Worm (Caenorhabditis elegans) whole organism, L3 larva: ENCODE data around the gene C05G5.3.

Source experiments
- R02D3.7 ChIP-seq: fragments of 150-350 bp; optimal IDR thresholded peaks from 2 replicates; lab custom pipeline; 2014; ENCODE audit warnings: missing biosample characterization, missing genetic modification characterization
- ama-1 ChIP-seq: fragments of 150-350 bp; optimal IDR thresholded peaks from 2 replicates; lab custom pipeline; 2018
- ceh-28 ChIP-seq: fragments of 150-350 bp; optimal IDR thresholded peaks from 2 replicates; lab custom pipeline; 2014; ENCODE audit warnings: missing biosample characterization, missing genetic modification reagents, missing genetic modification characterization
- ceh-9 ChIP-seq: sonication (generic microtip); optimal IDR thresholded peaks from 2 replicates; lab custom pipeline; 2018; ENCODE audit warnings: missing biosample characterization, missing genetic modification characterization
- daf-12 ChIP-seq: fragments of 150-350 bp; optimal IDR thresholded peaks from 2 replicates; lab custom pipeline; 2014; ENCODE audit warnings: missing biosample characterization, missing genetic modification reagents, missing genetic modification characterization
- egl-27 ChIP-seq: sonication (generic microtip); optimal IDR thresholded peaks from 4 replicates; lab custom pipeline; 2017; ENCODE audit warnings: missing biosample characterization, missing genetic modification reagents, missing genetic modification characterization
- egl-5 ChIP-seq: fragments of 150-350 bp; optimal IDR thresholded peaks from 2 replicates; lab custom pipeline; 2017; ENCODE audit warnings: missing biosample characterization, missing genetic modification reagents, missing genetic modification characterization, inconsistent platforms
- elt-2 ChIP-seq: sonication (generic microtip); optimal IDR thresholded peaks from 2 replicates; lab custom pipeline; 2016; ENCODE audit warnings: missing genetic modification reagents, mild to moderate bottlenecking, missing genetic modification characterization, missing compliant biosample characterization
- elt-3 ChIP-seq, 3 experiments: fragments of 150-350 bp in 1 of 3; sonication (generic microtip) in 2 of 3; optimal IDR thresholded peaks; 2 replicates in 2 of 3; 4 replicates in 1 of 3; lab custom pipeline; 2014 to 2017; ENCODE audit warnings: missing biosample characterization in 3 of 3, missing genetic modification characterization in 3 of 3
- fkh-2 ChIP-seq: fragments of 150-350 bp; optimal IDR thresholded peaks from 2 replicates; lab custom pipeline; 2014; ENCODE audit warnings: missing biosample characterization, missing genetic modification reagents, missing genetic modification characterization
- hmg-11 ChIP-seq: sonication (generic microtip); optimal IDR thresholded peaks from 2 replicates; lab custom pipeline; 2016; ENCODE audit warnings: missing genetic modification characterization, missing compliant biosample characterization
- lin-39 ChIP-seq: fragments of 150-350 bp; optimal IDR thresholded peaks from 2 replicates; lab custom pipeline; 2018; ENCODE audit warnings: missing biosample characterization, missing genetic modification reagents, missing genetic modification characterization
- lsy-12 ChIP-seq: sonication (generic microtip); optimal IDR thresholded peaks from 2 replicates; lab custom pipeline; 2016; ENCODE audit warnings: mild to moderate bottlenecking, missing genetic modification characterization, missing compliant biosample characterization
- mml-1 ChIP-seq: fragments of 150-350 bp; sonication (generic microtip); optimal IDR thresholded peaks from 3 replicates; lab custom pipeline; 2014; ENCODE audit warnings: missing biosample characterization, missing genetic modification characterization
- nhr-12 ChIP-seq: fragments of 150-350 bp; optimal IDR thresholded peaks from 2 replicates; lab custom pipeline; 2014; ENCODE audit warnings: missing biosample characterization, missing genetic modification characterization
- nhr-23 ChIP-seq: fragments of 150-350 bp; optimal IDR thresholded peaks from 2 replicates; lab custom pipeline; 2014; ENCODE audit warnings: missing biosample characterization, missing genetic modification reagents, missing genetic modification characterization
- nhr-237 ChIP-seq: fragments of 150-350 bp; optimal IDR thresholded peaks from 2 replicates; lab custom pipeline; 2014; ENCODE audit warnings: missing biosample characterization, missing genetic modification characterization
- nhr-25 ChIP-seq: sonication (generic microtip); optimal IDR thresholded peaks from 2 replicates; lab custom pipeline; 2017; ENCODE audit warnings: missing biosample characterization, missing genetic modification characterization
- nhr-28 ChIP-seq: fragments of 150-350 bp; optimal IDR thresholded peaks from 2 replicates; lab custom pipeline; 2014; ENCODE audit warnings: missing biosample characterization, missing genetic modification characterization
- nhr-43 ChIP-seq: sonication (generic microtip); optimal IDR thresholded peaks from 2 replicates; lab custom pipeline; 2016; ENCODE audit warnings: mild to moderate bottlenecking, missing genetic modification characterization, missing compliant biosample characterization; ENCODE audit not compliant: poor library complexity, severe bottlenecking
- nhr-67 ChIP-seq: fragments of 150-350 bp; optimal IDR thresholded peaks from 2 replicates; lab custom pipeline; 2014; ENCODE audit warnings: missing biosample characterization, missing genetic modification characterization
- nhr-76 ChIP-seq: fragments of 150-350 bp; sonication (generic microtip); optimal IDR thresholded peaks from 5 replicates; lab custom pipeline; 2014; ENCODE audit warnings: missing biosample characterization, missing genetic modification characterization
- nhr-77 ChIP-seq: fragments of 150-350 bp; optimal IDR thresholded peaks from 2 replicates; lab custom pipeline; 2014; ENCODE audit warnings: missing biosample characterization, missing genetic modification characterization
- pha-4 ChIP-seq: fragments of 150-350 bp; optimal IDR thresholded peaks from 2 replicates; lab custom pipeline; 2014; ENCODE audit warnings: missing biosample characterization, missing genetic modification reagents, missing genetic modification characterization
- sea-2 ChIP-seq: fragments of 150-350 bp; sonication (generic microtip); optimal IDR thresholded peaks from 4 replicates; lab custom pipeline; 2014; ENCODE audit warnings: missing biosample characterization, missing genetic modification reagents, missing genetic modification characterization
- skn-1 ChIP-seq: fragments of 150-350 bp; optimal IDR thresholded peaks from 2 replicates; lab custom pipeline; 2014; ENCODE audit warnings: missing biosample characterization, missing genetic modification characterization
- snpc-4 ChIP-seq: fragments of 150-350 bp; optimal IDR thresholded peaks from 2 replicates; lab custom pipeline; 2014; ENCODE audit warnings: missing biosample characterization, missing genetic modification characterization
- tbx-2 ChIP-seq: sonication (generic microtip); optimal IDR thresholded peaks from 2 replicates; lab custom pipeline; 2016; ENCODE audit warnings: mild to moderate bottlenecking, missing genetic modification characterization, missing compliant biosample characterization
- unc-39 ChIP-seq: sonication (generic microtip); optimal IDR thresholded peaks from 4 replicates; lab custom pipeline; 2017; ENCODE audit warnings: missing biosample characterization, missing genetic modification characterization
- unc-62 ChIP-seq: fragments of 150-350 bp; sonication (generic microtip); optimal IDR thresholded peaks from 4 replicates; lab custom pipeline; 2014; ENCODE audit warnings: missing biosample characterization, missing genetic modification reagents, missing genetic modification characterization
- ztf-4 ChIP-seq: fragments of 150-350 bp; optimal IDR thresholded peaks from 2 replicates; lab custom pipeline; 2014; ENCODE audit warnings: missing biosample characterization, missing genetic modification characterization

C05G5.3 gene

DNA sequence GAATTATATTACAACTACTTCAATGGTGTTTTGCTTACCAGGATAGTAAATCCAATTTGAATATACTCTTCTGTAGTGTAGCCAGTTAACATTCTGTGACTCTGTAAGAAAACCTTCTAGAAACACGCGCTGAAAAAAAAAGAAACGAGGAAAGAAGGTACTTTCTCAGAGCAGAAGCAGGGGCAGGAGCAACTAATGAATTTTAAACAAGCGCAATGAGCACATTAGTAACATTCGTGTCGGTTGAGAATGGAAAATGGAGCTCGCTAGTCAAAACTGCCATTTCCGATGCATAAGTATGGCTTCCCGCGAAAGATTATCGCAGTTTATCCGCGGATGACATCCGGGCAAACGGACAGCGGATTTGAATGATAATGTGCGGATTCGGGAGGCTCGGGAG, at the start of gene C05G5.3:
TSS of gene C05G5.3 (minus strand) at position 101 of the 400 bp plus-strand sequence.
- TF ChIP-seq nhr-77 (tag; lab: Kevin White, UChicago) (no peak), skn-1 (no peak), R02D3.7 (no peak), mml-1 (tag; lab: Kevin White, UChicago) (no peak), egl-5 (tag; lab: Kevin White, UChicago) (no peak), snpc-4 (tag; lab: Kevin White, UChicago) (no peak), nhr-237 (tag; lab: Kevin White, UChicago) (no peak)

DNA sequence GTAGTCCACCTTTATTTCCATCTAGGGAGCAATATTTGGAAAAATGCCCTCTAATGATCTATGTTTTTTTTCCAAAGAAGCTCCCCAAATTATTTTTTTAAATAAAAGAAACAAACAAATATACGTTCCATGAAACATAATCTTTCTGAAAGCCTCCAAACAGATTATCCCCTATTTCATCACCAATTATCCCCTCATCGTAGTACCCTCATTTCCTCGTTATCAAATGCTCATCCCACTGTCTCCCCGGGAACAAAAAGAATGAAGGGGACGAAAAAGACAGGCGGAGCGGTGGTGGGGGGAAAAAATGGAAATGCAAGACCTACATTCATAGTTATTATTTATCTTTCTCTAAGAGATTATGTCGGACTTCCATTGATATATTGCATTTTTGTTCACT, 45.6 kb upstream of the C05G5.3 start:
- TF ChIP-seq nhr-67 (tag; lab: Kevin White, UChicago): no peak
- TF ChIP-seq ceh-9 (tag; lab: Kevin White, UChicago): no peak
- no peak for TF ChIP-seq R02D3.7
- TF ChIP-seq fkh-2: no peak
- no peak for TF ChIP-seq unc-39 (tag; lab: Kevin White, UChicago)
- no peak for TF ChIP-seq ama-1 (lab: Kevin White, UChicago)
- TF ChIP-seq snpc-4 (tag; lab: Kevin White, UChicago): no peak
- no peak for TF ChIP-seq tbx-2 (tag; lab: Kevin White, UChicago)
- TF ChIP-seq daf-12 (tag; lab: Kevin White, UChicago): no peak

DNA sequence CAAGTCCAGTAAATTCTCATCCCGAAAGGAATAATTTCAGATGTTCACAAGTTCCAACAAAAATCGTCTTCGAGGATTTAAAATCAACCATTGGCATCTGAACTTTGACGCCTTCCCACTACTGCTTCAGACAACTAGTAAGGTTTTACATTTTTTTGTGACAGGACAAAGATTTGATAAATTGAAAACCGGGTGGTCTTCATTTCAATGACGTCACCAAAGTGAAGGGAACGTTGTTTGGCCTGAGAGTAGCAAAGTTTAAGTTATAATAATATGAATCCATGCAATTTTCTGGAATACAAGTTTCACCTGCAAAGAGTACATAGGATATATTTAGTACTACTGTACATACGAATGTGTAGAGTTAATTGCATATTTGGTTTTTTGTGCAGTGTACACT, 42.4 kb upstream of the C05G5.3 start:
- TF ChIP-seq unc-39 (tag; lab: Kevin White, UChicago) (no peak), nhr-77 (tag; lab: Kevin White, UChicago) (no peak), hmg-11 (tag; lab: Kevin White, UChicago) (no peak), elt-3 (tag; optimal IDR thresholded peaks at IDR 0.05; lab: Kevin White, UChicago) (no peak), skn-1 (no peak), tbx-2 (tag; lab: Kevin White, UChicago) (no peak), ama-1 (lab: Kevin White, UChicago) (no peak), unc-62 (GFP tag; lab: Kevin White, UChicago) (no peak), nhr-28 (tag; lab: Kevin White, UChicago) (no peak), egl-27 (no peak), nhr-67 (tag; lab: Kevin White, UChicago) (no peak)

DNA sequence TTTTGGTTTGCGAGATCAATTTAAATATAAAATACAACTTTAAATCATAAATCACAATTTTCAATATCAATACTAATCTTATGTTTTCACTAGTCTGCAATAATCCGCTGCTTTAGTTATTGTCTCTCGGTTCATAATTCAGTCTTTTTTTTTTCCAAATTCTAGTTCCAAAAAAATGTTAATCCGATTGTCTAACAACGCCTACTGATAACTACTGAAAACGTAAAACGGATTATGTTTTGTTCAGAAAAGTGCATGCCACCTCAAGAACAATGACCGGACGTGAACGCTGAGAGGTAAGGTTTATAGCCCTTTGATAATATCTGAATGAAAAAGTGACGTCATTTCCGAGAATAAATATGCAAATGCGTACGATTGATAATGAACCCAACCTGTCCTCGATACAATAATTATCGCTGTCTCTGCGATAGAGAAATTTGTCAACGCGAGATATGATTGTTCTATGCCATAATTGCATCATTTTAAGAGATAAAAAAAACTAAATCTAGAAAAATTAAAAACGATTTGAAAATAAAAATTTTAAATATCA, 41.5 kb upstream of the C05G5.3 start, which contains the start of gene sprr-2:
TSS of gene sprr-2 (plus strand) at position 248 of the 550 bp plus-strand sequence.
- TF ChIP-seq R02D3.7 (no peak), nhr-237 (tag; lab: Kevin White, UChicago) (no peak), elt-2 (peak; percentile 70)

DNA sequence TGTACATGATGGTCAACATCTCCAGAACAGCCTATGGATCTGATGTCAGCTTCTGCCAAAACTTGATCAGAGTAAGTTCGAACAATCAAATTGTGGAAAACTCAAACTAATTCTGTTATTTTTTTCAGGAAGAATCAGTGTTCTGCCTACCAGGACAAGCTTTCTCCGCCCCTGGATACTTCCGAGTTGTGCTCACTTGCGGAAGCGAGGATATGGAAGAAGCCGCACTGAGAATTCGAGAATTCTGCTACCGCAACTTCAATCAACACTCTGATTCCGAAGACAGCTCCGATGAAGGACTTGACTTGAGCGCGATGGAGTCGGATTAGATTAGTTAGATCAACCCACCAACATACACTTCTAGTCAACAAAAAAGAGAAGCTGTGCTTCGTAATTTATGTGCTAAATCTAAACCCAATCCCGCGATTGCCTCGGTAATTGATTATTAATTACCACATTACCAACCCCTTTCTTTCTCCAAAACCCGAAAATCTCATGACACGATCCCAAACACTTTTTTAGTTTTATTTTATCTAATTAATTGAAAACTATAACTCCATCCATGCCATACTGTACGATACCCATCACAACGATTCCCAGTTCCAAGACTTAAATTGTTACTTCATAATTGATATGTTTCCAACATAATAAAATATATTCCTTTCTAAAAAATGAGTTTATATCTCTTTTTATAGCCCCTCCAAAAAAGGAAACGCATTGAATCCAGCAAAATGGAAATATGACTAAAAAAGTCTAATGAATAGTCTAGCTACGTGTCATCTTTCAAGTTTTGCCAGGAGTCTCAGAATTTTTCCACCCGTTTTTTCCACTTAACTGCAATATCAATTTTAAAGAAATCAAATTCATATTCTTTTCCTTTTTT, 40.7 kb upstream of the C05G5.3 start:
- TF ChIP-seq nhr-12 (tag; lab: Kevin White, UChicago) (no peak), nhr-23 (tag; lab: Kevin White, UChicago) (peak; percentile 1), nhr-25 (tag; lab: Kevin White, UChicago) (peak; percentile 1), lin-39 (tag; lab: Kevin White, UChicago) (no peak), ztf-4 (tag; lab: Kevin White, UChicago) (no peak), pha-4 (tag; lab: Kevin White, UChicago) (no peak), ceh-28 (tag; lab: Kevin White, UChicago) (no peak), nhr-43 (tag; lab: Kevin White, UChicago) (peak; percentile 52), ama-1 (lab: Kevin White, UChicago) (peak; percentile 85), snpc-4 (tag; lab: Kevin White, UChicago) (no peak), sea-2 (GFP tag; lab: Kevin White, UChicago) (no peak), lsy-12 (tag; lab: Kevin White, UChicago) (no peak), egl-27 (no peak), nhr-76 (no peak)
- TF ChIP-seq, all 47 proteins: peak for 4
